Fruit fly (Drosophila melanogaster) Kc167 (cell line): ENCODE data around the gene pug.

Experiments
- Myc ChIP-seq: fragments of >200 bp; optimal IDR thresholded peaks from 2 replicates; lab custom pipeline; 2017; ENCODE audit warnings: missing external identifiers
- Sin3A ChIP-seq: fragments of >200 bp; optimal IDR thresholded peaks from 2 replicates; lab custom pipeline; 2018; ENCODE audit warnings: missing external identifiers
- ttk ChIP-seq: sonication (Bioruptor generic); optimal IDR thresholded peaks from 2 replicates; lab custom pipeline; 2017; ENCODE audit warnings: missing external identifiers

DNA sequence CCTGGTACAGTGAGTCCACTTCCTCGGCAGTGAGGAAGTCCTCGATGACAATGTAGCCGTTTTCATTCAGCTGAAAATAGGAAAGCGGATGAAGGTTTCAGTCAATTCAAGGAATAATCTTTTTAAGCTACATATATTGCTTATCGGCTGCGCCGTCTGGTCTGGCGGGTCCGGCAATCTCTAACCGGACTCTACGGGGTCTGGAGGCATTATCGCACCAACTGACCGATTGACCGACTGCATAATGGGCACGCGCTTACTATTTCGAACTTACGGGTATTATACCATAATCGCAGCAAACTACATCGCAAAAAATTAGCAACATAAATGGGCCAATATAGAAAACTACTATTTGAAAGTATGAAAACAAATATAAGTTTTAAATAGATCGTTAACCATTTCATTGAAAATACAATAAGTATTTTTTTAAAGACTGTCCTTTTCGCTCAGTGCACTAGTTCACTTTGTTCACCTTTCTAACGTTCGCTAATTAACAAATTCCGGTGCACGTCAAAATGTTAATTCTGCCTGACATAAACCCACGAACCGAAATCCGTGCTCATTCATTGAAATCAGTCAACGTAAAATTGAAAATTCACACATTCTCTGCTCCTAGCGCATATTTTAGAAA, 17.3 kb upstream of the pug start:
- TF ChIP-seq Sin3A (lab: Kevin White, UChicago) (no peak), Myc (no peak), ttk (no peak)
